Fruit fly (Drosophila melanogaster) whole organism, adult: Measurements from ENCODE around the gene CG4455.

Source experiments
- CG11617 ChIP-seq: fragments of 200-800 bp; sonication (Bioruptor generic); optimal IDR thresholded peaks from 2 replicates; lab custom pipeline; 2017; ENCODE audit warnings: mild to moderate bottlenecking, missing biosample characterization, missing genetic modification reagents, missing genetic modification characterization
- ovo ChIP-seq: fragments of 200-800 bp; sonication (Bioruptor generic); optimal IDR thresholded peaks from 2 replicates; lab custom pipeline; 2016; ENCODE audit warnings: missing biosample characterization, missing genetic modification characterization

DNA sequence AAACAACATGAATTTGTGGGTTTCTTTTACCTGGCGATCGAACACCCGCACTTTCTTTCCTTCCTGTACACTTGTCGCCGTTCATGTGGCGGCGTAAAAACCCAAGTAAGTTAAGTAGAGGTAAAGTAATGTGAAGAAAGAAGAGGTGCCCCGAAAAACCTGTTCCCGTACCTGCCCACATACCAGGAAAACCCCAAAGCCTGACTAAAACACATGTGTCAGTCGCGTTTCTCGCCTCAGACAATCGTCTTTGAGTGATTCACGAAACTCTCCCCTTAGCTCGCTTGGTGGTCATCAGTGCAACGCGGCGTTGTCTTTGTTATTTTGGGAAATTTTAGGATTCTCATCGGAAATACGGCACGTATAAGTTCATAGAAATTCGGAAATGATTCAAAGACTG lies 29.2 kb upstream of the CG4455 start:
- TF ChIP-seq ovo (GFP tag; lab: Kevin White, UChicago) (no peak), CG11617 (no peak)
